Fruit fly (Drosophila melanogaster) whole organism, embryonic: ENCODE results near the gene CG42271.

Experiments used
- Ada2b ChIP-seq: fragments of 200-800 bp; sonication (Bioruptor generic); IDR thresholded peaks from 2 replicates; pipeline ENCODE4 v1.3.6; 2022; ENCODE audit warnings: missing biosample characterization, missing genetic modification characterization
- BtbVII ChIP-seq: fragments of 200-800 bp; sonication (Bioruptor generic); optimal IDR thresholded peaks from 3 replicates; lab custom pipeline; 2017; ENCODE audit warnings: missing biosample characterization, mild to moderate bottlenecking, missing genetic modification characterization
- CG10147 ChIP-seq: fragments of 200-800 bp; sonication (Bioruptor generic); optimal IDR thresholded peaks from 2 replicates; lab custom pipeline; 2019; ENCODE audit warnings: missing biosample characterization, mild to moderate bottlenecking, missing genetic modification characterization, moderate library complexity
- CG10431 ChIP-seq: fragments of 200-800 bp; sonication (Bioruptor generic); optimal IDR thresholded peaks from 3 replicates; lab custom pipeline; 2018; ENCODE audit warnings: missing biosample characterization, mild to moderate bottlenecking, missing genetic modification characterization
- CG11456 ChIP-seq: fragments of 200-800 bp; sonication (Bioruptor generic); IDR thresholded peaks from 3 replicates; pipeline ENCODE4 v1.3.6; 2022; ENCODE audit warnings: missing biosample characterization, missing genetic modification characterization
- CG12219 ChIP-seq: fragments of 200-800 bp; sonication (Bioruptor generic); optimal IDR thresholded peaks from 3 replicates; lab custom pipeline; 2018; ENCODE audit warnings: missing biosample characterization, mild to moderate bottlenecking, missing genetic modification characterization
- CG1233 ChIP-seq: fragments of 200-800 bp; sonication (Bioruptor generic); optimal IDR thresholded peaks from 4 replicates; lab custom pipeline; 2018; ENCODE audit warnings: missing biosample characterization, mild to moderate bottlenecking, missing genetic modification characterization
- CG13123 ChIP-seq: fragments of 200-800 bp; sonication (Bioruptor generic); optimal IDR thresholded peaks from 2 replicates; lab custom pipeline; 2016; ENCODE audit warnings: missing biosample characterization, missing genetic modification characterization
- CG13775 ChIP-seq: fragments of 200-800 bp; sonication (Bioruptor generic); optimal IDR thresholded peaks from 3 replicates; lab custom pipeline; 2017; ENCODE audit warnings: missing biosample characterization, mild to moderate bottlenecking, missing genetic modification characterization
- CG17385 ChIP-seq: fragments of 200-800 bp; sonication (Bioruptor generic); optimal IDR thresholded peaks from 3 replicates; lab custom pipeline; 2018; ENCODE audit warnings: missing biosample characterization, mild to moderate bottlenecking, missing genetic modification characterization
- CG17802 ChIP-seq: fragments of 200-800 bp; sonication (Bioruptor generic); optimal IDR thresholded peaks from 2 replicates; lab custom pipeline; 2018; ENCODE audit warnings: missing biosample characterization, mild to moderate bottlenecking, missing genetic modification characterization, moderate library complexity
- CG2116 ChIP-seq: fragments of 200-800 bp; sonication (Bioruptor generic); optimal IDR thresholded peaks from 3 replicates; lab custom pipeline; 2018; ENCODE audit warnings: missing biosample characterization, mild to moderate bottlenecking, missing genetic modification characterization
- CG2202 ChIP-seq: fragments of 200-800 bp; sonication (Bioruptor generic); optimal IDR thresholded peaks from 2 replicates; lab custom pipeline; 2018; ENCODE audit warnings: missing biosample characterization, mild to moderate bottlenecking, missing genetic modification characterization
- CG2875 ChIP-seq: fragments of 200-800 bp; sonication (Bioruptor generic); optimal IDR thresholded peaks from 2 replicates; lab custom pipeline; 2017; ENCODE audit warnings: missing biosample characterization, mild to moderate bottlenecking, missing genetic modification characterization, missing genetic modification reagents
- CG31441 ChIP-seq: fragments of 200-800 bp; sonication (Bioruptor generic); IDR thresholded peaks from 2 replicates; pipeline ENCODE4 v1.3.6; 2022; ENCODE audit warnings: missing biosample characterization, missing genetic modification characterization
- CG3281 ChIP-seq: fragments of 200-800 bp; sonication (Bioruptor generic); optimal IDR thresholded peaks from 3 replicates; lab custom pipeline; 2017; ENCODE audit warnings: missing biosample characterization, mild to moderate bottlenecking, missing genetic modification characterization
- CG34376 ChIP-seq: fragments of 200-800 bp; sonication (Bioruptor generic); optimal IDR thresholded peaks from 2 replicates; lab custom pipeline; 2018; ENCODE audit warnings: missing biosample characterization, mild to moderate bottlenecking, missing genetic modification characterization
- CG4707 ChIP-seq: fragments of 200-800 bp; sonication (Bioruptor generic); optimal IDR thresholded peaks from 2 replicates; lab custom pipeline; 2018; ENCODE audit warnings: missing biosample characterization, mild to moderate bottlenecking, missing genetic modification characterization, moderate library complexity
- CG5245 ChIP-seq: fragments of 200-800 bp; sonication (Bioruptor generic); optimal IDR thresholded peaks from 3 replicates; lab custom pipeline; 2016; ENCODE audit warnings: missing biosample characterization, missing genetic modification characterization
- CG7271 ChIP-seq: fragments of 200-800 bp; sonication (Bioruptor generic); optimal IDR thresholded peaks from 2 replicates; lab custom pipeline; 2018; ENCODE audit warnings: missing biosample characterization, mild to moderate bottlenecking, missing genetic modification characterization, moderate library complexity
- CG9437 ChIP-seq: fragments of 200-800 bp; sonication (Bioruptor generic); optimal IDR thresholded peaks from 2 replicates; lab custom pipeline; 2018; ENCODE audit warnings: missing biosample characterization, mild to moderate bottlenecking, missing genetic modification characterization
- ERR ChIP-seq: fragments of 200-800 bp; sonication (Bioruptor generic); optimal IDR thresholded peaks from 2 replicates; lab custom pipeline; 2016; ENCODE audit warnings: missing biosample characterization, missing genetic modification characterization
- Ets97D ChIP-seq: fragments of 200-800 bp; sonication (Bioruptor generic); optimal IDR thresholded peaks from 3 replicates; lab custom pipeline; 2016; ENCODE audit warnings: missing biosample characterization, missing genetic modification characterization
- Hey ChIP-seq: fragments of 200-800 bp; sonication (Bioruptor generic); optimal IDR thresholded peaks from 3 replicates; lab custom pipeline; 2018; ENCODE audit warnings: missing biosample characterization, mild to moderate bottlenecking, missing genetic modification characterization
- Hr78 ChIP-seq, 2 experiments: fragments of 200-800 bp in 1 of 2; fragments of >200 bp in 1 of 2; sonication (Bioruptor generic) in 1 of 2; optimal IDR thresholded peaks; 2 replicates each; lab custom pipeline; 2017 to 2019; ENCODE audit warnings: missing biosample characterization in 2 of 2, missing genetic modification characterization in 2 of 2, mild to moderate bottlenecking in 1 of 2, moderate library complexity in 1 of 2
- Med ChIP-seq: fragments of 200-800 bp; sonication (Bioruptor generic); peaks from one replicate; lab custom pipeline; 2016; ENCODE audit warnings: missing biosample characterization, missing genetic modification characterization, mild to moderate bottlenecking, inconsistent platforms, moderate library complexity
- Poxn ChIP-seq: fragments of 200-800 bp; sonication (Bioruptor generic); IDR thresholded peaks from 2 replicates; pipeline ENCODE4 v1.3.6; 2022; ENCODE audit warnings: missing biosample characterization, missing genetic modification characterization
- Side ChIP-seq: fragments of 200-800 bp; sonication (Bioruptor generic); optimal IDR thresholded peaks from 2 replicates; lab custom pipeline; 2016; ENCODE audit warnings: missing biosample characterization, missing genetic modification characterization
- ac ChIP-seq: fragments of 200-800 bp; sonication (Bioruptor generic); optimal IDR thresholded peaks from 3 replicates; lab custom pipeline; 2017; ENCODE audit warnings: missing biosample characterization, mild to moderate bottlenecking, missing genetic modification characterization
- ci ChIP-seq: fragments of 200-800 bp; sonication (Bioruptor generic); IDR thresholded peaks from 3 replicates; pipeline ENCODE4 v1.3.6; 2022; ENCODE audit warnings: missing biosample characterization, missing genetic modification characterization
- crc ChIP-seq: fragments of 200-800 bp; sonication (Bioruptor generic); optimal IDR thresholded peaks from 2 replicates; lab custom pipeline; 2016; ENCODE audit warnings: missing biosample characterization, missing genetic modification characterization
- crol ChIP-seq: fragments of 200-800 bp; sonication (Bioruptor generic); IDR thresholded peaks from 2 replicates; pipeline ENCODE4 v1.3.6; 2022; ENCODE audit warnings: missing biosample characterization, missing genetic modification characterization
- esg ChIP-seq: fragments of 200-800 bp; sonication (Bioruptor generic); conservative IDR thresholded peaks from 2 replicates; pipeline ENCODE4 v1.3.6; 2022; ENCODE audit warnings: missing biosample characterization, missing genetic modification characterization
- ewg ChIP-seq: fragments of 200-800 bp; sonication (Bioruptor generic); optimal IDR thresholded peaks from 3 replicates; lab custom pipeline; 2017; ENCODE audit warnings: mild to moderate bottlenecking, missing biosample characterization, missing genetic modification reagents, missing genetic modification characterization
- gcm ChIP-seq: fragments of 200-800 bp; sonication (Bioruptor generic); optimal IDR thresholded peaks from 2 replicates; lab custom pipeline; 2019; ENCODE audit warnings: missing biosample characterization, mild to moderate bottlenecking, missing genetic modification characterization, moderate library complexity
- jing ChIP-seq: fragments of 200-800 bp; sonication (Bioruptor generic); optimal IDR thresholded peaks from 2 replicates; lab custom pipeline; 2018; ENCODE audit warnings: missing biosample characterization, mild to moderate bottlenecking, missing genetic modification characterization
- nerfin-2 ChIP-seq: fragments of 200-800 bp; sonication (Bioruptor generic); IDR thresholded peaks from 2 replicates; pipeline ENCODE4 v1.3.6; 2022; ENCODE audit warnings: missing biosample characterization, missing genetic modification characterization; ENCODE audit not compliant: partially characterized antibody
- nom ChIP-seq: fragments of 200-800 bp; sonication (Bioruptor generic); optimal IDR thresholded peaks from 2 replicates; lab custom pipeline; 2017; ENCODE audit warnings: missing biosample characterization, missing genetic modification characterization, mild to moderate bottlenecking, moderate library complexity, missing genetic modification reagents
- prd ChIP-seq, 3 experiments: fragments of >200 bp in 2 of 3; fragments of 200-800 bp in 1 of 3; sonication (Bioruptor generic) in 1 of 3; optimal IDR thresholded peaks in 2 of 3; IDR thresholded peaks in 1 of 3; 2 replicates in 2 of 3; 3 replicates in 1 of 3; pipeline versions ENCODE4 v1.3.6 to Lab custom; 2017 to 2022; ENCODE audit warnings: missing biosample characterization in 1 of 3, missing genetic modification characterization in 1 of 3
- sens ChIP-seq: fragments of 200-800 bp; sonication (Bioruptor generic); peaks from one replicate; lab custom pipeline; 2016; ENCODE audit warnings: missing biosample characterization, missing genetic modification characterization
- stc ChIP-seq: fragments of 200-800 bp; sonication (Bioruptor generic); IDR thresholded peaks from 2 replicates; pipeline ENCODE4 v1.3.6; 2022; ENCODE audit warnings: missing biosample characterization, missing genetic modification characterization
- ttk ChIP-seq: fragments of 200-800 bp; sonication (Bioruptor generic); IDR thresholded peaks from 2 replicates; pipeline ENCODE4 v2.1.2; 2022; ENCODE audit warnings: missing biosample characterization, missing genetic modification characterization
- unpg ChIP-seq: fragments of 200-800 bp; sonication (Bioruptor generic); optimal IDR thresholded peaks from 3 replicates; lab custom pipeline; 2018; ENCODE audit warnings: missing biosample characterization, mild to moderate bottlenecking, missing genetic modification characterization, moderate library complexity
- wek ChIP-seq: fragments of 200-800 bp; sonication (Bioruptor generic); optimal IDR thresholded peaks from 3 replicates; lab custom pipeline; 2018; ENCODE audit warnings: missing biosample characterization, mild to moderate bottlenecking, missing genetic modification characterization, moderate library complexity

Gene CG42271

dm6 chrX:14234468-14234867 is 602 bp upstream of the CG42271 start:
- TF ChIP-seq CG13123: no peak
- TF ChIP-seq CG1233: peak; percentile 12
- TF ChIP-seq CG9437 (GFP tag; lab: Kevin White, UChicago): peak; percentile 30
- peak; percentile 20 for TF ChIP-seq CG4707
- TF ChIP-seq ci (GFP tag; lab: Robert Waterston, UW): peak; percentile 54; the same call in 2 of the 3 replicates
- TF ChIP-seq Poxn: no peak
- no peak for TF ChIP-seq ERR (GFP tag; lab: Kevin White, UChicago)
- TF ChIP-seq gcm (GFP tag; lab: Kevin White, UChicago): peak; percentile 58
- peak; percentile 74 for TF ChIP-seq wek (GFP tag; lab: Kevin White, UChicago)
- TF ChIP-seq CG34376: peak; percentile 11
- TF ChIP-seq Hey: no peak
- 0 out of 2 replicates have a peak, but pooled peaks have one; percentile 18 for TF ChIP-seq CG31441
- peak; percentile 25 for TF ChIP-seq CG12219 (GFP tag; lab: Kevin White, UChicago)
- peak; percentile 22 for TF ChIP-seq CG2202 (tag; lab: Kevin White, UChicago)
- peak; percentile 3 for TF ChIP-seq sens
- peak; percentile 41 for TF ChIP-seq CG17385 (GFP tag; lab: Kevin White, UChicago)
- TF ChIP-seq prd (optimal IDR thresholded peaks at IDR 0.05; lab: Kevin White, UChicago): no peak
- TF ChIP-seq prd (GFP tag; IDR thresholded peaks at IDR 0.05; lab: Robert Waterston, UW): no peak
- TF ChIP-seq ttk (GFP tag; lab: Robert Waterston, UW): no peak
- no peak for TF ChIP-seq Side (GFP tag; lab: Kevin White, UChicago)
- TF ChIP-seq CG11456 (GFP tag; lab: Robert Waterston, UW): no peak
- peak; percentile 49 for TF ChIP-seq CG10431 (GFP tag; lab: Kevin White, UChicago)
- peak; percentile 72 for TF ChIP-seq CG7271 (tag; lab: Kevin White, UChicago)
- no peak for TF ChIP-seq CG5245 (GFP tag; lab: Kevin White, UChicago)
- peak; percentile 7 for TF ChIP-seq ac (GFP tag; lab: Kevin White, UChicago)
- peak; percentile 53 for TF ChIP-seq Med (GFP tag; lab: Kevin White, UChicago)
- TF ChIP-seq crol (GFP tag; lab: Robert Waterston, UW): no peak
- TF ChIP-seq Hr78 (GFP tag; optimal IDR thresholded peaks at IDR 0.05; lab: Kevin White, UChicago): no peak
- TF ChIP-seq Ets97D (GFP tag; lab: Kevin White, UChicago): peak; percentile 82
- peak; percentile 35 for TF ChIP-seq unpg (GFP tag; lab: Kevin White, UChicago)
- TF ChIP-seq CG17802 (tag; lab: Kevin White, UChicago): no peak
- TF ChIP-seq crc (GFP tag; lab: Kevin White, UChicago): no peak
- no peak for TF ChIP-seq BtbVII (GFP tag; lab: Kevin White, UChicago)
- TF ChIP-seq esg (GFP tag; lab: Robert Waterston, UW): no peak
- TF ChIP-seq CG2116 (GFP tag; lab: Kevin White, UChicago): peak; percentile 11
- peak; percentile 14 for TF ChIP-seq CG2875 (GFP tag; lab: Kevin White, UChicago)

dm6 chrX:14227043-14227442 is 6.8 kb downstream of the CG42271 start:
- TF ChIP-seq CG3281 (no peak), nom (GFP tag; lab: Kevin White, UChicago) (no peak), jing (GFP tag; lab: Kevin White, UChicago) (no peak), crc (GFP tag; lab: Kevin White, UChicago) (no peak), ewg (GFP tag; lab: Kevin White, UChicago) (no peak), Ada2b (no peak), CG10147 (GFP tag; lab: Kevin White, UChicago) (no peak), stc (GFP tag; lab: Robert Waterston, UW) (no peak), nerfin-2 (GFP tag; lab: Robert Waterston, UW) (no peak), CG13775 (GFP tag; lab: Kevin White, UChicago) (no peak)
